Fruit fly (Drosophila melanogaster): Measurements from ENCODE around the gene CG14316.

CG14316 gene

dm6 chr3R:18168398-18168797 is 16.5 kb downstream of the CG14316 start (continued):
- no peak for TF ChIP-seq Atf-2 (GFP tag; optimal IDR thresholded peaks at IDR 0.05)
- TF ChIP-seq lab (GFP tag; optimal IDR thresholded peaks at IDR 0.05), result peak; percentile 38
- TF ChIP-seq Gsc (GFP tag; IDR thresholded peaks at IDR 0.05), result no peak
- TF ChIP-seq slp2 (GFP tag; optimal IDR thresholded peaks at IDR 0.05), result no peak
- TF ChIP-seq Hr51 (GFP tag; optimal IDR thresholded peaks at IDR 0.05), result peak in 1 of 2 experiments; percentile 49
- no peak for TF ChIP-seq Vsx1 (GFP tag; optimal IDR thresholded peaks at IDR 0.05)
- no peak for TF ChIP-seq lola (GFP tag; optimal IDR thresholded peaks at IDR 0.05)
- no peak for TF ChIP-seq fd64A (GFP tag; optimal IDR thresholded peaks at IDR 0.05)
- TF ChIP-seq CG13894 (tag; optimal IDR thresholded peaks at IDR 0.05), result peak; percentile 10
- TF ChIP-seq D (optimal IDR thresholded peaks at IDR 0.05), result no peak
- no peak for TF ChIP-seq D (GFP tag; optimal IDR thresholded peaks at IDR 0.05)
- no peak for TF ChIP-seq klu (GFP tag; IDR thresholded peaks at IDR 0.05)
- peak; percentile 38 for TF ChIP-seq CG12155 (GFP tag; optimal IDR thresholded peaks at IDR 0.05)
- no peak for TF ChIP-seq HHEX (GFP tag; optimal IDR thresholded peaks at IDR 0.05)
- TF ChIP-seq CG6272 (GFP tag; IDR thresholded peaks at IDR 0.05), result no peak
- peak; percentile 67 for TF ChIP-seq CG6765 (GFP tag; optimal IDR thresholded peaks at IDR 0.05)
- TF ChIP-seq CG32772 (GFP tag; IDR thresholded peaks at IDR 0.05), result 0 out of 2 replicates have a peak, but pooled peaks have one; percentile 8
- TF ChIP-seq GATAe (GFP tag; conservative IDR thresholded peaks at IDR 0.05), result no peak
- peak; percentile 43; the same call in 2 of the 3 replicates for TF ChIP-seq CG34224 (GFP tag; IDR thresholded peaks at IDR 0.05; ENCODE audit: partially characterized antibody)
- peak; percentile 89 for TF ChIP-seq Med (GFP tag)
- TF ChIP-seq Nf-YC (tag; optimal IDR thresholded peaks at IDR 0.05), result peak; percentile 47
- 0 out of 3 replicates have a peak, but pooled peaks have one; percentile 25 for TF ChIP-seq CG6175 (GFP tag; IDR thresholded peaks at IDR 0.05)
- TF ChIP-seq CG11504 (tag; optimal IDR thresholded peaks at IDR 0.05), result peak; percentile 97
- 0 out of 3 replicates have a peak, but pooled peaks have one; percentile 17 for TF ChIP-seq CG34422 (GFP tag; IDR thresholded peaks at IDR 0.05)
- TF ChIP-seq so (GFP tag; IDR thresholded peaks at IDR 0.05), result 0 out of 3 replicates have a peak, but pooled peaks have one; percentile 8
- peak; percentile 21 for TF ChIP-seq mam (GFP tag; optimal IDR thresholded peaks at IDR 0.05)
- TF ChIP-seq CG4404 (GFP tag; IDR thresholded peaks at IDR 0.05), result no peak
- no peak for TF ChIP-seq CG10565 (GFP tag; optimal IDR thresholded peaks at IDR 0.05)
- no peak for TF ChIP-seq CG8944 (GFP tag; optimal IDR thresholded peaks at IDR 0.05)
- no peak for TF ChIP-seq ewg (GFP tag; optimal IDR thresholded peaks at IDR 0.05)
- peak; percentile 34; the same call in 1 of the 2 replicates for TF ChIP-seq Xrp1 (GFP tag; IDR thresholded peaks at IDR 0.05)
- TF ChIP-seq NK7.1 (GFP tag; optimal IDR thresholded peaks at IDR 0.05), result no peak
- TF ChIP-seq Dip3 (GFP tag; optimal IDR thresholded peaks at IDR 0.05), result peak; percentile 21
- TF ChIP-seq CG10366 (GFP tag; IDR thresholded peaks at IDR 0.05), result no peak
- TF ChIP-seq CG17568 (GFP tag; optimal IDR thresholded peaks at IDR 0.05), result no peak
- TF ChIP-seq CG15011 (GFP tag; optimal IDR thresholded peaks at IDR 0.05), result no peak
- peak; percentile 22 for TF ChIP-seq Dp (GFP tag; optimal IDR thresholded peaks at IDR 0.05)
- TF ChIP-seq PHDP (tag; optimal IDR thresholded peaks at IDR 0.05), result no peak
- peak; percentile 69 for TF ChIP-seq NFAT (GFP tag; IDR thresholded peaks at IDR 0.05)
- TF ChIP-seq CG30403 (GFP tag; optimal IDR thresholded peaks at IDR 0.05), result peak; percentile 22
- TF ChIP-seq vnd (GFP tag; IDR thresholded peaks at IDR 0.05; ENCODE audit: partially characterized antibody), result no peak
- TF ChIP-seq CG9932 (GFP tag; IDR thresholded peaks at IDR 0.05), result peak; percentile 70
- peak; percentile 73 for TF ChIP-seq CG10543 (GFP tag; optimal IDR thresholded peaks at IDR 0.05)
- peak; percentile 13 for TF ChIP-seq CG5180 (GFP tag; optimal IDR thresholded peaks at IDR 0.05)
- TF ChIP-seq CG2678 (tag; optimal IDR thresholded peaks at IDR 0.05), result peak; percentile 56
- peak; percentile 44 for TF ChIP-seq nom (GFP tag; optimal IDR thresholded peaks at IDR 0.05)
- TF ChIP-seq CG17912 (GFP tag; optimal IDR thresholded peaks at IDR 0.05), result no peak
- no peak for TF ChIP-seq CG31365 (tag; optimal IDR thresholded peaks at IDR 0.05)
- no peak for TF ChIP-seq bab2 (GFP tag; optimal IDR thresholded peaks at IDR 0.05)
- peak in 1 of 2 experiments; percentile 12 for TF ChIP-seq bsh (GFP tag; optimal IDR thresholded peaks at IDR 0.05)

All from whole organism, embryonic.